Fruit fly (Drosophila melanogaster): Measurements from ENCODE around the gene Ubr3.

Gene Ubr3

DNA sequence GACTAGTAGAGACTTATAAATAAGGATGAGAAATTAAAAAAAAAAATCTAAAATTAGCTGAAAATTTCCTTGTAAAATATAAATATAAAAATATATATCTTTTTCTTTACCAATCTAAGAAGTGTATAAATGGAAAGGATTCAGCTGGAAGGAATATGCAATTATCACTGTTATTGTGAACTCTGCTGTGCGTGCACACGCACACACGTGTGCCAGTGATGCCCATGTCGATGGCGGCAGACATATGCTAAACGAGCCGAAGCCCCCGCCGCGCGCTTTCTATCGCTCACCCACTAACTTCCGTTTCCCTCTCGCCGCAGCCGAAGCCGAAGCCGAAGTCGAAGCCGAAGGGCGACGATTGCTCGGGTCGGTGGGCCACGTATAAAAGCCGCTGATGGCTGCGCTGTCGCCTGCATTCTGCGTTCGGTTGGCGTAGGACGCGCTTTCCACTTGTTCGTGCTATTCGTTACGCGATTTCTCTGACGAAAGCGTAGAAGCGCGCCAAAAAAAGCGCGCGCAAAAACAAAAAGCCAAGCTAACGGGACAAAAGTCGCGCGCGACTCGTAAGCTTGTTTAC lies 59.6 kb downstream of the Ubr3 start, which contains the start of gene Tbh (continued):
- TF ChIP-seq croc (GFP tag; conservative IDR thresholded peaks at IDR 0.05) (no peak), CG17912 (GFP tag; optimal IDR thresholded peaks at IDR 0.05) (no peak), Lhr (GFP tag; optimal IDR thresholded peaks at IDR 0.05) (no peak), zen2 (GFP tag; IDR thresholded peaks at IDR 0.05; ENCODE audit: partially characterized antibody) (no peak), CG10565 (GFP tag; optimal IDR thresholded peaks at IDR 0.05) (no peak), E2f1 (GFP tag; IDR thresholded peaks at IDR 0.05) (no peak), CG11560 (tag; IDR thresholded peaks at IDR 0.05) (no peak), cas (GFP tag; IDR thresholded peaks at IDR 0.05) (no peak), Adf1 (GFP tag; IDR thresholded peaks at IDR 0.05) (peak; percentile 53; the same call in 1 of the 2 replicates), dmrt11E (tag; optimal IDR thresholded peaks at IDR 0.05) (no peak), CG3726 (GFP tag; IDR thresholded peaks at IDR 0.05) (no peak), Bgb (GFP tag; IDR thresholded peaks at IDR 0.05; ENCODE audit: partially characterized antibody) (no peak), Mad (GFP tag; optimal IDR thresholded peaks at IDR 0.05) (no peak), CG18011 (GFP tag; optimal IDR thresholded peaks at IDR 0.05) (no peak), slou (GFP tag; optimal IDR thresholded peaks at IDR 0.05) (no peak), CG31365 (tag; optimal IDR thresholded peaks at IDR 0.05) (no peak), cwo (GFP tag; optimal IDR thresholded peaks at IDR 0.05) (peak; percentile 61), CG11456 (GFP tag; IDR thresholded peaks at IDR 0.05) (no peak), D19A (tag; optimal IDR thresholded peaks at IDR 0.05) (no peak), Xbp1 (GFP tag; optimal IDR thresholded peaks at IDR 0.05) (no peak), CG13287 (GFP tag; IDR thresholded peaks at IDR 0.05; ENCODE audit: partially characterized antibody) (no peak; the same call in 1 of the 2 replicates), kah (GFP tag; optimal IDR thresholded peaks at IDR 0.05) (no peak), E2f2 (GFP tag; IDR thresholded peaks at IDR 0.05) (0 out of 2 replicates have a peak, but pooled peaks have one; percentile 8), HLHmδ (GFP tag; optimal IDR thresholded peaks at IDR 0.05) (no peak), CG1024 (GFP tag; IDR thresholded peaks at IDR 0.05) (no peak), CG9437 (GFP tag; optimal IDR thresholded peaks at IDR 0.05) (no peak), Atf-2 (GFP tag; optimal IDR thresholded peaks at IDR 0.05) (no peak), dan (GFP tag; IDR thresholded peaks at IDR 0.05) (no peak), CG9932 (GFP tag; IDR thresholded peaks at IDR 0.05) (no peak), B-H1 (GFP tag; IDR thresholded peaks at IDR 0.05) (no peak), CG2712 (tag; optimal IDR thresholded peaks at IDR 0.05) (peak; percentile 12), crp (GFP tag; optimal IDR thresholded peaks at IDR 0.05) (no peak), sug (tag; optimal IDR thresholded peaks at IDR 0.05) (no peak), CG14860 (GFP tag; IDR thresholded peaks at IDR 0.05; ENCODE audit: partially characterized antibody) (no peak), CG16813 (GFP tag; IDR thresholded peaks at IDR 0.05; ENCODE audit: partially characterized antibody) (no peak), Nf-YB (GFP tag; optimal IDR thresholded peaks at IDR 0.05) (no peak), kay (GFP tag; optimal IDR thresholded peaks at IDR 0.05) (no peak), CG14667 (GFP tag; IDR thresholded peaks at IDR 0.05) (no peak), CG10366 (GFP tag; IDR thresholded peaks at IDR 0.05) (no peak), Jarid2 (GFP tag; optimal IDR thresholded peaks at IDR 0.05) (peak; percentile 19), Hr78 (GFP tag; optimal IDR thresholded peaks at IDR 0.05) (no peak), Xrp1 (GFP tag; IDR thresholded peaks at IDR 0.05) (no peak; the same call in 1 of the 2 replicates), CG1832 (GFP tag; optimal IDR thresholded peaks at IDR 0.05) (no peak), Blimp-1 (GFP tag; optimal IDR thresholded peaks at IDR 0.05) (peak; percentile 16), pnt (GFP tag; optimal IDR thresholded peaks at IDR 0.05) (no peak), trem (tag; optimal IDR thresholded peaks at IDR 0.05) (no peak)

Measured in whole organism, embryonic.